Fruit fly (Drosophila melanogaster): ENCODE data around the gene Sf3b1.

dm6 chr2L:585268-585667 is 17.1 kb downstream of the Sf3b1 start:
- TF ChIP-seq psq (optimal IDR thresholded peaks at IDR 0.05) = no peak
- no peak for TF ChIP-seq EcR (GFP tag; optimal IDR thresholded peaks at IDR 0.05)
- TF ChIP-seq CG8478 (optimal IDR thresholded peaks at IDR 0.05) = no peak

Data from whole organism.